Worm (Caenorhabditis elegans): ENCODE data around the gene abce-1.

- TF ChIP-seq lin-13 (tag; optimal IDR thresholded peaks at IDR 0.05) (no peak), cnd-1 (tag; optimal IDR thresholded peaks at IDR 0.05) (no peak), elt-1 (tag; optimal IDR thresholded peaks at IDR 0.05; ENCODE audit: borderline replicate concordance, insufficient read depth) (no peak), nhr-12 (tag; optimal IDR thresholded peaks at IDR 0.05) (no peak), mls-2 (tag; optimal IDR thresholded peaks at IDR 0.05) (no peak), mab-5 (tag; optimal IDR thresholded peaks at IDR 0.05) (no peak), zip-8 (tag; optimal IDR thresholded peaks at IDR 0.05) (no peak), lsy-2 (tag; optimal IDR thresholded peaks at IDR 0.05) (no peak), nhr-237 (tag; optimal IDR thresholded peaks at IDR 0.05) (no peak), unc-62 (GFP tag; optimal IDR thresholded peaks at IDR 0.05) (no peak), elt-3 (tag; optimal IDR thresholded peaks at IDR 0.05) (no peak), nhr-28 (tag; optimal IDR thresholded peaks at IDR 0.05) (no peak), M03D4.4 (tag; optimal IDR thresholded peaks at IDR 0.05) (no peak)
Measured at ce11 chrIII:13153517-13153916, at the start of gene abce-1.
